Fruit fly (Drosophila melanogaster): ENCODE measurements around the gene CG9427.

- TF ChIP-seq h (GFP tag; optimal IDR thresholded peaks at IDR 0.05) (no peak), Hr83 (GFP tag; optimal IDR thresholded peaks at IDR 0.05; ENCODE audit: poor library complexity, severe bottlenecking) (no peak), jim (GFP tag; optimal IDR thresholded peaks at IDR 0.05) (no peak), lola (GFP tag; optimal IDR thresholded peaks at IDR 0.05) (no peak), pan (optimal IDR thresholded peaks at IDR 0.05) (no peak)
Measured at dm6 chr3R:9591769-9592388, 34.9 kb downstream of the CG9427 start.

All from whole organism, wandering third instar larva.